Fruit fly (Drosophila melanogaster) whole organism, embryonic: ENCODE data around the gene CG16903.

ENCODE experiments used
- Abd-B ChIP-seq: fragments of 200-800 bp; sonication (Bioruptor generic); optimal IDR thresholded peaks from 2 replicates; lab custom pipeline; 2018; ENCODE audit warnings: missing biosample characterization, mild to moderate bottlenecking, missing genetic modification characterization, moderate library complexity
- Ada2b ChIP-seq: fragments of 200-800 bp; sonication (Bioruptor generic); IDR thresholded peaks from 2 replicates; pipeline ENCODE4 v1.3.6; 2022; ENCODE audit warnings: missing biosample characterization, missing genetic modification characterization
- Atf-2 ChIP-seq: fragments of 200-800 bp; sonication (Bioruptor generic); optimal IDR thresholded peaks from 2 replicates; lab custom pipeline; 2016; ENCODE audit warnings: missing biosample characterization, missing genetic modification characterization
- C15 ChIP-seq: fragments of 200-800 bp; sonication (Bioruptor generic); IDR thresholded peaks from 3 replicates; pipeline ENCODE4 v1.3.6; 2022; ENCODE audit warnings: missing biosample characterization, missing genetic modification characterization
- CG10654 ChIP-seq: fragments of 200-800 bp; sonication (Bioruptor generic); optimal IDR thresholded peaks from 2 replicates; lab custom pipeline; 2016; ENCODE audit warnings: missing biosample characterization, missing genetic modification characterization
- CG11085 ChIP-seq: fragments of 200-800 bp; sonication (Bioruptor generic); IDR thresholded peaks from 2 replicates; pipeline ENCODE4 v1.3.6; 2022; ENCODE audit warnings: missing biosample characterization, missing genetic modification characterization
- CG12104 ChIP-seq: fragments of 200-800 bp; sonication (Bioruptor generic); optimal IDR thresholded peaks from 3 replicates; lab custom pipeline; 2016; ENCODE audit warnings: missing biosample characterization, missing genetic modification characterization
- CG17328 ChIP-seq: fragments of 200-800 bp; sonication (Bioruptor generic); IDR thresholded peaks from 2 replicates; pipeline ENCODE4 v1.3.6; 2022; ENCODE audit warnings: missing biosample characterization, missing genetic modification characterization
- CG1792 ChIP-seq: fragments of 200-800 bp; sonication (Bioruptor generic); optimal IDR thresholded peaks from 2 replicates; lab custom pipeline; 2016; ENCODE audit warnings: missing biosample characterization, missing genetic modification characterization
- CG2202 ChIP-seq: fragments of 200-800 bp; sonication (Bioruptor generic); optimal IDR thresholded peaks from 2 replicates; lab custom pipeline; 2018; ENCODE audit warnings: missing biosample characterization, mild to moderate bottlenecking, missing genetic modification characterization
- CG2712 ChIP-seq: fragments of 200-800 bp; optimal IDR thresholded peaks from 3 replicates; lab custom pipeline; 2019; ENCODE audit warnings: missing biosample characterization, mild to moderate bottlenecking, missing genetic modification characterization, moderate library complexity
- CG2875 ChIP-seq: fragments of 200-800 bp; sonication (Bioruptor generic); optimal IDR thresholded peaks from 2 replicates; lab custom pipeline; 2017; ENCODE audit warnings: missing biosample characterization, mild to moderate bottlenecking, missing genetic modification characterization, missing genetic modification reagents
- CG30431 ChIP-seq: fragments of 200-800 bp; sonication (Bioruptor generic); optimal IDR thresholded peaks from 2 replicates; lab custom pipeline; 2017; ENCODE audit warnings: missing biosample characterization, missing genetic modification characterization
- CG32767 ChIP-seq: fragments of 200-800 bp; sonication (Bioruptor generic); IDR thresholded peaks from 2 replicates; pipeline ENCODE4 v1.3.6; 2022; ENCODE audit warnings: missing biosample characterization, missing genetic modification characterization
- CG8478 ChIP-seq: fragments of >200 bp; optimal IDR thresholded peaks from 2 replicates; lab custom pipeline; 2018
- CG9797 ChIP-seq: fragments of 200-800 bp; sonication (Bioruptor generic); optimal IDR thresholded peaks from 3 replicates; lab custom pipeline; 2018; ENCODE audit warnings: missing biosample characterization, mild to moderate bottlenecking, missing genetic modification characterization
- CkIIα-i1 ChIP-seq: fragments of 200-800 bp; sonication (Bioruptor generic); IDR thresholded peaks from 2 replicates; pipeline ENCODE4 v1.3.6; 2022; ENCODE audit warnings: missing biosample characterization, missing genetic modification characterization
- D19A ChIP-seq: fragments of 200-800 bp; optimal IDR thresholded peaks from 3 replicates; lab custom pipeline; 2019; ENCODE audit warnings: missing biosample characterization, mild to moderate bottlenecking, missing genetic modification characterization, moderate library complexity
- Dip3 ChIP-seq: fragments of 200-800 bp; sonication (Bioruptor generic); optimal IDR thresholded peaks from 3 replicates; lab custom pipeline; 2016; ENCODE audit warnings: missing biosample characterization, missing genetic modification characterization
- Dref ChIP-seq: fragments of 200-800 bp; sonication (Bioruptor generic); IDR thresholded peaks from 2 replicates; pipeline ENCODE4 v1.3.6; 2022; ENCODE audit warnings: missing biosample characterization, missing genetic modification characterization
- Ets97D ChIP-seq: fragments of 200-800 bp; sonication (Bioruptor generic); optimal IDR thresholded peaks from 3 replicates; lab custom pipeline; 2016; ENCODE audit warnings: missing biosample characterization, missing genetic modification characterization
- Gsc ChIP-seq: fragments of 200-800 bp; sonication (Bioruptor generic); IDR thresholded peaks from 2 replicates; pipeline ENCODE4 v1.3.6; 2022; ENCODE audit warnings: missing biosample characterization, missing genetic modification characterization
- Hmx ChIP-seq: fragments of 200-800 bp; sonication (Bioruptor generic); optimal IDR thresholded peaks from 2 replicates; lab custom pipeline; 2016; ENCODE audit warnings: missing biosample characterization, missing genetic modification characterization
- Jarid2 ChIP-seq: fragments of 200-800 bp; sonication (Bioruptor generic); optimal IDR thresholded peaks from 3 replicates; lab custom pipeline; 2017; ENCODE audit warnings: mild to moderate bottlenecking, missing biosample characterization, missing genetic modification reagents, missing genetic modification characterization
- Lim3 ChIP-seq: fragments of 200-800 bp; sonication (Bioruptor generic); IDR thresholded peaks from 2 replicates; pipeline ENCODE4 v1.3.6; 2022; ENCODE audit warnings: missing biosample characterization, missing genetic modification characterization
- Mad ChIP-seq: fragments of 200-800 bp; sonication (Bioruptor generic); optimal IDR thresholded peaks from 2 replicates; lab custom pipeline; 2016; ENCODE audit warnings: missing biosample characterization, missing genetic modification characterization
- Med ChIP-seq: fragments of 200-800 bp; sonication (Bioruptor generic); peaks from one replicate; lab custom pipeline; 2016; ENCODE audit warnings: missing biosample characterization, missing genetic modification characterization, mild to moderate bottlenecking, inconsistent platforms, moderate library complexity
- NC2β ChIP-seq: fragments of 200-800 bp; sonication (Bioruptor generic); optimal IDR thresholded peaks from 2 replicates; lab custom pipeline; 2016; ENCODE audit warnings: missing biosample characterization, missing genetic modification characterization
- Pdp1 ChIP-seq, 2 experiments: fragments of 200-800 bp; sonication (Bioruptor generic); optimal IDR thresholded peaks; 3 replicates each; lab custom pipeline; 2016; ENCODE audit warnings: missing biosample characterization in 2 of 2, missing genetic modification characterization in 2 of 2, mild to moderate bottlenecking in 1 of 2, moderate library complexity in 1 of 2
- bigmax ChIP-seq: fragments of 200-800 bp; sonication (Bioruptor generic); optimal IDR thresholded peaks from 2 replicates; lab custom pipeline; 2018; ENCODE audit warnings: missing biosample characterization, mild to moderate bottlenecking, missing genetic modification characterization
- br ChIP-seq: fragments of >200 bp; optimal IDR thresholded peaks from 2 replicates; lab custom pipeline; 2017
- croc ChIP-seq: fragments of 200-800 bp; sonication (Bioruptor generic); conservative IDR thresholded peaks from 3 replicates; pipeline ENCODE4 v1.3.6; 2022; ENCODE audit warnings: missing biosample characterization, missing genetic modification characterization
- dpn ChIP-seq, 2 experiments: fragments of 200-800 bp; sonication (Bioruptor generic); optimal IDR thresholded peaks; 3 replicates each; lab custom pipeline; 2016; ENCODE audit warnings: missing biosample characterization in 2 of 2, missing genetic modification characterization in 2 of 2
- her ChIP-seq: fragments of 200-800 bp; sonication (Bioruptor generic); optimal IDR thresholded peaks from 2 replicates; lab custom pipeline; 2016; ENCODE audit warnings: missing biosample characterization, missing genetic modification characterization
- lbe ChIP-seq: fragments of 200-800 bp; sonication (Bioruptor generic); optimal IDR thresholded peaks from 2 replicates; lab custom pipeline; 2016; ENCODE audit warnings: missing biosample characterization, mild to moderate bottlenecking, missing genetic modification characterization
- mirr ChIP-seq: fragments of 200-800 bp; sonication (Bioruptor generic); optimal IDR thresholded peaks from 3 replicates; lab custom pipeline; 2018; ENCODE audit warnings: missing biosample characterization, mild to moderate bottlenecking, missing genetic modification characterization
- nerfin-1 ChIP-seq: fragments of 200-800 bp; sonication (Bioruptor generic); optimal IDR thresholded peaks from 3 replicates; lab custom pipeline; 2019; ENCODE audit warnings: missing biosample characterization, mild to moderate bottlenecking, missing genetic modification characterization, moderate library complexity
- nmo ChIP-seq: fragments of 200-800 bp; sonication (Bioruptor generic); optimal IDR thresholded peaks from 2 replicates; lab custom pipeline; 2018; ENCODE audit warnings: missing biosample characterization, mild to moderate bottlenecking, missing genetic modification characterization, moderate library complexity
- nom ChIP-seq: fragments of 200-800 bp; sonication (Bioruptor generic); optimal IDR thresholded peaks from 2 replicates; lab custom pipeline; 2017; ENCODE audit warnings: missing biosample characterization, missing genetic modification characterization, mild to moderate bottlenecking, moderate library complexity, missing genetic modification reagents
- odd ChIP-seq: fragments of 200-800 bp; sonication (Bioruptor generic); optimal IDR thresholded peaks from 2 replicates; lab custom pipeline; 2017; ENCODE audit warnings: missing biosample characterization, mild to moderate bottlenecking, missing genetic modification characterization
- pan ChIP-seq, 4 experiments: fragments of >200 bp in 3 of 4; fragments of 200-800 bp in 1 of 4; sonication (Bioruptor generic) in 1 of 4; optimal IDR thresholded peaks in 3 of 4; IDR thresholded peaks in 1 of 4; 2 replicates each; pipeline versions ENCODE4 v1.3.6 to Lab custom; 2017 to 2022; ENCODE audit warnings: missing biosample characterization in 2 of 4, missing genetic modification characterization in 2 of 4, mixed read lengths in 1 of 4
- pnt ChIP-seq: fragments of 200-800 bp; sonication (Bioruptor generic); optimal IDR thresholded peaks from 3 replicates; lab custom pipeline; 2016; ENCODE audit warnings: missing biosample characterization, missing genetic modification characterization
- row ChIP-seq: fragments of 200-800 bp; sonication (Bioruptor generic); IDR thresholded peaks from 3 replicates; pipeline ENCODE4 v1.3.6; 2022; ENCODE audit warnings: missing biosample characterization, missing genetic modification characterization
- sc ChIP-seq, 3 experiments: fragments of >200 bp in 2 of 3; fragments of 200-800 bp in 1 of 3; sonication (Bioruptor generic) in 1 of 3; optimal IDR thresholded peaks; 2 replicates in 2 of 3; 3 replicates in 1 of 3; lab custom pipeline; 2017; ENCODE audit warnings: mild to moderate bottlenecking in 1 of 3, missing biosample characterization in 1 of 3, missing genetic modification characterization in 1 of 3, missing genetic modification reagents in 1 of 3
- so ChIP-seq: fragments of 200-800 bp; sonication (Bioruptor generic); IDR thresholded peaks from 3 replicates; pipeline ENCODE4 v1.3.6; 2022; ENCODE audit warnings: missing biosample characterization, missing genetic modification characterization
- tap ChIP-seq: fragments of 200-800 bp; optimal IDR thresholded peaks from 3 replicates; lab custom pipeline; 2019; ENCODE audit warnings: missing biosample characterization, mild to moderate bottlenecking, missing genetic modification characterization, moderate library complexity
- trh ChIP-seq: fragments of 200-800 bp; sonication (Bioruptor generic); optimal IDR thresholded peaks from 2 replicates; lab custom pipeline; 2016; ENCODE audit warnings: missing biosample characterization, missing genetic modification characterization
- yki ChIP-seq: fragments of >200 bp; optimal IDR thresholded peaks from 3 replicates; lab custom pipeline; 2018
- zfh1 ChIP-seq: fragments of 200-800 bp; sonication (Bioruptor generic); IDR thresholded peaks from 3 replicates; pipeline ENCODE4 v1.3.6; 2022; ENCODE audit warnings: missing biosample characterization, missing genetic modification characterization

CG16903 gene

DNA sequence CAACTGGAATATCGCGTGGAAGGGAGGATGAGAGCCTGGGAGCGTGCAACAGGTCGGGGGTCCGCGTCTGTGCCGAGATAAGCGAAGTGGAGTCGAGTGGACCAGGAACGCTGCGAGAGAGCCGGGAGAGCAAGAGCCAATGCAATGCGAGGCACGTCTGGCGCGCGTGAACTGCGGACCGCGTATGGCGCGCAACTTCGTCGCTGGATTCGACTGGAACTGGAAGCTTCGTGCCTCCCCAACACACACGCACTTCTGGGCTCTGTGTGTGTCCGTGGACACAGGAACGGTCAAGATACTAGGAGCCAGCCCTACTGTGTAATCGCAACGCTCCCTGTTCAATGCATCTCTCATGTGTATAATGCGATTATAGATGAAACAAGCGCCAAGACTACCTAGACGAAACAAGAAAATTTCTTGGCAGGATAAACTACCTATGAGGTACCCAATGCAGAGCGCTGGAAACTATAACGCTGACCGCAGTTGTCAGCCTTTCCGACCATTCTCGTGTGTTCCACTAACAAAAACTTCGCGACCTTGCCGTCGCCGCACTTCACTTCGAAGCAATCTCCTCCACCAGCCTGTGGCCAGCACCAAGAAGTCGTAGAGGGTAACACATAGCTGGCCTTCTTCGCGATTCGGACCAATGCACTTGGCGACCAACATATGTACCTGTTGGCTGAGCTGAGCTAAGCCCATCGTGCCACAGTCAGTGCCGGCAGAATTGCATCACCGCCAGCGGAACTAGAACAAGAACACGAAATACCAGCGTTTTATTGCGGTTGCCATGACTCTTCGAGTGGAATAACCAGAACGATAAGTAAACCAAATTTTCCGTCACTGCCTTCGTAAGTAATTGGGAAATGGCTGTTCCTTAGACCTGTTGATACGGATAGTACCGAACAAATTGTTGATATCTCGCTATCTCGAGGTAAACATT, 8.1 kb downstream of the CG16903 start, which contains the start of gene Rtca (continued):
- TF ChIP-seq croc: 0 out of 3 replicates have a peak, but pooled peaks have one; percentile 18
- TF ChIP-seq Hmx (GFP tag; lab: Kevin White, UChicago): no peak
- peak; percentile 6 for TF ChIP-seq Jarid2 (GFP tag; lab: Kevin White, UChicago)
- no peak for TF ChIP-seq mirr (GFP tag; lab: Kevin White, UChicago)
- peak; percentile 44 for TF ChIP-seq pnt (GFP tag; lab: Kevin White, UChicago)
- no peak for TF ChIP-seq CG2202 (tag; lab: Kevin White, UChicago)
- TF ChIP-seq nom (GFP tag; lab: Kevin White, UChicago): peak; percentile 92
- no peak for TF ChIP-seq CG11085 (GFP tag; lab: Robert Waterston, UW)
- no peak for TF ChIP-seq CG8478 (lab: Kevin White, UChicago)
- TF ChIP-seq Dip3: peak; percentile 18
- TF ChIP-seq her (GFP tag; lab: Kevin White, UChicago): peak; percentile 86
- TF ChIP-seq D19A (tag; lab: Kevin White, UChicago): peak; percentile 57
- no peak; the same call in 2 of the 3 replicates for TF ChIP-seq so (GFP tag; lab: Robert Waterston, UW)
- peak; percentile 54 for TF ChIP-seq odd
- TF ChIP-seq Med (GFP tag; lab: Kevin White, UChicago): peak; percentile 93
- peak; percentile 56 for TF ChIP-seq CG10654 (GFP tag; lab: Kevin White, UChicago)
- peak; percentile 37 for TF ChIP-seq NC2β (GFP tag; lab: Kevin White, UChicago)
- TF ChIP-seq Ada2b (GFP tag; lab: Robert Waterston, UW): peak; percentile 59
- peak; percentile 66 to 74 for TF ChIP-seq dpn (GFP tag; optimal IDR thresholded peaks at IDR 0.05; lab: Kevin White, UChicago)
- peak; percentile 32; the same call in 1 of the 3 replicates for TF ChIP-seq C15 (GFP tag; lab: Robert Waterston, UW)
- TF ChIP-seq row: peak; percentile 87
- TF ChIP-seq sc (optimal IDR thresholded peaks at IDR 0.05; lab: Kevin White, UChicago): no peak
- peak; percentile 12 for TF ChIP-seq sc (GFP tag; optimal IDR thresholded peaks at IDR 0.05; lab: Kevin White, UChicago)
- TF ChIP-seq Pdp1 (GFP tag; optimal IDR thresholded peaks at IDR 0.05; lab: Kevin White, UChicago): peak; percentile 49 to 70
- peak; percentile 35 for TF ChIP-seq Mad (GFP tag; lab: Kevin White, UChicago)
- peak; percentile 53 for TF ChIP-seq CG2712
- 0 out of 2 replicates have a peak, but pooled peaks have one; percentile 26 for TF ChIP-seq CG17328 (GFP tag; lab: Robert Waterston, UW)
- no peak for TF ChIP-seq CkIIα-i1 (GFP tag; lab: Robert Waterston, UW)
- peak; percentile 69 for TF ChIP-seq nmo
- TF ChIP-seq CG1792 (GFP tag; lab: Kevin White, UChicago): peak; percentile 13
- peak; percentile 64 for TF ChIP-seq tap (tag; lab: Kevin White, UChicago)
- TF ChIP-seq CG12104: peak; percentile 48
- TF ChIP-seq Ets97D (GFP tag; lab: Kevin White, UChicago): no peak
- TF ChIP-seq Gsc (GFP tag; lab: Robert Waterston, UW): no peak
- no peak for TF ChIP-seq CG32767 (GFP tag; lab: Robert Waterston, UW)
- no peak for TF ChIP-seq Lim3 (GFP tag; lab: Robert Waterston, UW)
- TF ChIP-seq Abd-B (GFP tag; lab: Kevin White, UChicago): peak; percentile 37
- peak; percentile 41; the same call in 1 of the 3 replicates for TF ChIP-seq zfh1 (GFP tag; lab: Robert Waterston, UW)
- no peak for TF ChIP-seq CG9797 (GFP tag; lab: Kevin White, UChicago)
- TF ChIP-seq Atf-2 (GFP tag; lab: Kevin White, UChicago): peak; percentile 48
- TF ChIP-seq lbe (GFP tag; lab: Kevin White, UChicago): peak; percentile 35
- TF ChIP-seq pan (optimal IDR thresholded peaks at IDR 0.05; lab: Kevin White, UChicago): no peak
- TF ChIP-seq pan (GFP tag; optimal IDR thresholded peaks at IDR 0.05 in 1 of 2, IDR thresholded peaks at IDR 0.05 in 1 of 2): peak in 1 of 2 experiments; percentile 80
- peak; percentile 6 for TF ChIP-seq CG30431 (GFP tag; lab: Kevin White, UChicago)
- peak; percentile 15 for TF ChIP-seq nerfin-1 (tag; lab: Kevin White, UChicago)
- no peak for TF ChIP-seq br (lab: Kevin White, UChicago)
- no peak for TF ChIP-seq bigmax (GFP tag; lab: Kevin White, UChicago)
- no peak for TF ChIP-seq Dref
- TF ChIP-seq CG2875 (GFP tag; lab: Kevin White, UChicago): peak; percentile 13
- TF ChIP-seq trh (GFP tag; lab: Kevin White, UChicago): peak; percentile 6
- TF ChIP-seq yki (lab: Kevin White, UChicago): no peak
